Fruit fly (Drosophila melanogaster) whole organism, larva: ENCODE measurements around the gene CG43400.

Source experiments
- noc ChIP-seq: fragments of 200-800 bp; sonication (Bioruptor generic); optimal IDR thresholded peaks from 3 replicates; lab custom pipeline; 2019; ENCODE audit warnings: missing biosample characterization, mild to moderate bottlenecking, missing genetic modification characterization, moderate library complexity

Gene CG43400

dm6 chr2L:8530189-8530588, 39.6 kb downstream of the CG43400 start:
- TF ChIP-seq noc: no peak

dm6 chr2L:8532790-8533189, 42.3 kb downstream of the CG43400 start:
- no peak for TF ChIP-seq noc

dm6 chr2L:8533632-8534031, 43.1 kb downstream of the CG43400 start:
- no peak for TF ChIP-seq noc

DNA sequence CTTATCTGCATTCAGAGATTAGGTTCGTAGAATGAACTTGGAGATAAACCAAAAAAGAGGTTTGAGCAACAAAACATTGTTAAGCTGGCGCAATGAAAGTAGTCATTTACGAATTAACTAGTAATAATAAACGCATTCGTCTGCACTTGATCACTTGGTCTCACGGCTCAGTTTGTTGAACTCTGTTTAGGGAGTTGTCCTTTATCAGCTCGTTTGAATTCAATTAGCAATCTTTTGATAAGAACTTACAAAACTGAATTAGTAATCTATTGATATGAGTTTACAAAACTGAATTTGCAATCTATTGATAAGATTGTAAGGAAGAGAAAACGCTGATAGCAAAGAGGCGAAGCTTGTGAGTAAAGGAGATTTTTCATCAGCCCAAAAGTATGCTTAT, 43.6 kb downstream of the CG43400 start:
- no peak for TF ChIP-seq noc

DNA sequence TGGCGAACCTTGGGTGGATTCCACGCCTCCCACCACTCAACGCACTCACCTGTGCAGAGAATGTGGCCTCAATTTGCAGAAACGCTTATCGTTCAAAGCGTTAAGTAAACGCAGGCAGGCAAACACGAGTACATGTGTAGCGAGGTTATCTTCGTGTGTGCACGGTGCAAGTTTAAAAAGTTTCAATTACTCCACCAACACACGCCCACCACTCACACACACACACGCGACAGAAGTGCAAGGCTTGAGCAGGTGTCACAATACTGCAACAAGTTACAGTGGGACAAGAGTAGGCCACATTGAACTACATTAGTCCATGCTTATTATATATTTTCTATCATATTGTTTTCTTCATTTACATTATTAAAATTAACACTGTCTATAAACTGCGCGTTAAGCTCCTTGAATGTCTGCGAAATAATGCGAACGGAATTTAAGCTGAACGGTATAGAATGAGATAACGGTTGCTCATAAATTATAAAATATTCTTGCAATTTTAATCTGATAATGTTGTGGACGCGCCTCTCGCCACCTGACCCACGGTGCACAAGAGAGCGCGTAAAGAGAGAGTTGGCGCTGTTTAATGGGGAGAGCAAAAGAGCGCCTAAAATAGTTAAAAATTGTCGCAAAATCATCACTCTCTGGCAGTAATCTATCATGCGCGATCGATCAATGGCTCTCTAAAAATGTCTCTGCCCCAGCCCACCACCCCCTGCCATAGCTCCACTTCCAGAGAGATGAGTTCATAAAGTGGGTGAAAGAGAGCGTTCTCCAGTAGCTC, 44.2 kb downstream of the CG43400 start:
- TF ChIP-seq noc: peak; percentile 94

dm6 chr2L:8535394-8536176, 45.0 kb downstream of the CG43400 start:
- peak; percentile 90 for TF ChIP-seq noc

- TF ChIP-seq noc: peak; percentile 13
Observed at dm6 chr2L:8538449-8539050, 48.0 kb downstream of the CG43400 start.
